Fruit fly (Drosophila melanogaster) whole organism, adult: Measurements from ENCODE around the gene Diedel2.

ENCODE experiments used
- CG1620 ChIP-seq: fragments of 200-800 bp; sonication (Bioruptor generic); optimal IDR thresholded peaks from 2 replicates; lab custom pipeline; 2016; ENCODE audit warnings: missing biosample characterization, missing genetic modification characterization
- CG33017 ChIP-seq: fragments of 200-800 bp; sonication (Bioruptor generic); optimal IDR thresholded peaks from 2 replicates; lab custom pipeline; 2018; ENCODE audit warnings: missing biosample characterization, mild to moderate bottlenecking, missing genetic modification characterization, moderate library complexity
- CG7045 ChIP-seq: fragments of 200-800 bp; sonication (Bioruptor generic); optimal IDR thresholded peaks from 2 replicates; lab custom pipeline; 2017; ENCODE audit warnings: missing biosample characterization, mild to moderate bottlenecking, missing genetic modification characterization
- CG7101 ChIP-seq: fragments of 200-800 bp; sonication (Bioruptor generic); optimal IDR thresholded peaks from 2 replicates; lab custom pipeline; 2018; ENCODE audit warnings: missing biosample characterization, mild to moderate bottlenecking, missing genetic modification characterization, moderate library complexity
- kay ChIP-seq: fragments of 200-800 bp; sonication (Bioruptor generic); peaks from one replicate; lab custom pipeline; 2016; ENCODE audit warnings: missing biosample characterization, missing genetic modification characterization, borderline replicate concordance

dm6 chr3R:29589662-29590061 is 18.6 kb upstream of the Diedel2 start, which contains the start of gene CG11470:
- TF ChIP-seq CG1620 (no peak), CG7045 (no peak), kay (GFP tag; lab: Kevin White, UChicago) (no peak), CG33017 (tag; lab: Kevin White, UChicago) (no peak), CG7101 (tag; lab: Kevin White, UChicago) (no peak)
